Fruit fly (Drosophila melanogaster) whole organism, embryonic: ENCODE measurements around the gene CG31677.

Experiments
- Abd-B ChIP-seq: fragments of 200-800 bp; sonication (Bioruptor generic); optimal IDR thresholded peaks from 2 replicates; lab custom pipeline; 2018; ENCODE audit warnings: missing biosample characterization, mild to moderate bottlenecking, missing genetic modification characterization, moderate library complexity
- Bgb ChIP-seq: fragments of 200-800 bp; sonication (Bioruptor generic); IDR thresholded peaks from 2 replicates; pipeline ENCODE4 v1.3.6; 2022; ENCODE audit warnings: missing biosample characterization, missing genetic modification characterization; ENCODE audit not compliant: partially characterized antibody
- CG10321 ChIP-seq: fragments of 200-800 bp; sonication (Bioruptor generic); IDR thresholded peaks from 2 replicates; pipeline ENCODE4 v1.3.6; 2022; ENCODE audit warnings: missing biosample characterization, missing genetic modification characterization
- CG11504 ChIP-seq: fragments of 200-800 bp; sonication (Bioruptor generic); optimal IDR thresholded peaks from 3 replicates; lab custom pipeline; 2019; ENCODE audit warnings: missing biosample characterization, mild to moderate bottlenecking, missing genetic modification characterization, moderate library complexity
- CG12071 ChIP-seq: fragments of 200-800 bp; sonication (Bioruptor generic); optimal IDR thresholded peaks from 3 replicates; lab custom pipeline; 2018; ENCODE audit warnings: missing biosample characterization, mild to moderate bottlenecking, missing genetic modification characterization
- CG12769 ChIP-seq: fragments of 200-800 bp; sonication (Bioruptor generic); optimal IDR thresholded peaks from 2 replicates; lab custom pipeline; 2019; ENCODE audit warnings: missing biosample characterization, mild to moderate bottlenecking, missing genetic modification characterization, moderate library complexity
- CG13424 ChIP-seq: fragments of 200-800 bp; sonication (Bioruptor generic); optimal IDR thresholded peaks from 2 replicates; lab custom pipeline; 2019; ENCODE audit warnings: missing biosample characterization, mild to moderate bottlenecking, missing genetic modification characterization, moderate library complexity
- CG15696 ChIP-seq: fragments of 200-800 bp; sonication (Bioruptor generic); optimal IDR thresholded peaks from 2 replicates; lab custom pipeline; 2019; ENCODE audit warnings: missing biosample characterization, mild to moderate bottlenecking, missing genetic modification characterization, moderate library complexity
- CG17361 ChIP-seq: fragments of 200-800 bp; sonication (Bioruptor generic); IDR thresholded peaks from 3 replicates; pipeline ENCODE4 v1.3.6; 2022; ENCODE audit warnings: missing biosample characterization, missing genetic modification characterization
- CG18764 ChIP-seq: fragments of 200-800 bp; sonication (Bioruptor generic); optimal IDR thresholded peaks from 3 replicates; lab custom pipeline; 2016; ENCODE audit warnings: missing biosample characterization, missing genetic modification characterization
- CG2129 ChIP-seq: fragments of 200-800 bp; sonication (Bioruptor generic); IDR thresholded peaks from 2 replicates; pipeline ENCODE4 v1.3.6; 2022; ENCODE audit warnings: missing biosample characterization, missing genetic modification characterization; ENCODE audit not compliant: partially characterized antibody
- CG31365 ChIP-seq: fragments of 200-800 bp; sonication (Bioruptor generic); optimal IDR thresholded peaks from 2 replicates; lab custom pipeline; 2018; ENCODE audit warnings: missing biosample characterization, mild to moderate bottlenecking, missing genetic modification characterization
- CG31388 ChIP-seq: fragments of 200-800 bp; sonication (Bioruptor generic); optimal IDR thresholded peaks from 2 replicates; lab custom pipeline; 2016; ENCODE audit warnings: missing biosample characterization, missing genetic modification characterization
- CG32767 ChIP-seq: fragments of 200-800 bp; sonication (Bioruptor generic); IDR thresholded peaks from 2 replicates; pipeline ENCODE4 v1.3.6; 2022; ENCODE audit warnings: missing biosample characterization, missing genetic modification characterization
- CG3847 ChIP-seq: fragments of 200-800 bp; sonication (Bioruptor generic); IDR thresholded peaks from 2 replicates; pipeline ENCODE4 v1.3.6; 2022; ENCODE audit warnings: missing biosample characterization, missing genetic modification characterization
- CG3995 ChIP-seq: fragments of 200-800 bp; sonication (Bioruptor generic); optimal IDR thresholded peaks from 3 replicates; lab custom pipeline; 2016; ENCODE audit warnings: missing biosample characterization, missing genetic modification characterization
- CG42726 ChIP-seq: fragments of 200-800 bp; sonication (Bioruptor generic); IDR thresholded peaks from 2 replicates; pipeline ENCODE4 v1.3.6; 2022; ENCODE audit warnings: missing biosample characterization, missing genetic modification characterization; ENCODE audit not compliant: partially characterized antibody
- CG43689 ChIP-seq: fragments of 200-800 bp; sonication (Bioruptor generic); IDR thresholded peaks from 2 replicates; pipeline ENCODE4 v1.3.6; 2022; ENCODE audit warnings: missing biosample characterization, missing genetic modification characterization
- CG7271 ChIP-seq: fragments of 200-800 bp; sonication (Bioruptor generic); optimal IDR thresholded peaks from 2 replicates; lab custom pipeline; 2018; ENCODE audit warnings: missing biosample characterization, mild to moderate bottlenecking, missing genetic modification characterization, moderate library complexity
- CG7357 ChIP-seq: fragments of 200-800 bp; sonication (Bioruptor generic); IDR thresholded peaks from 3 replicates; pipeline ENCODE4 v1.3.6; 2022; ENCODE audit warnings: missing biosample characterization, missing genetic modification characterization
- CG7987 ChIP-seq: fragments of 200-800 bp; sonication (Bioruptor generic); optimal IDR thresholded peaks from 2 replicates; lab custom pipeline; 2018; ENCODE audit warnings: missing biosample characterization, mild to moderate bottlenecking, missing genetic modification characterization, moderate library complexity
- CG8281 ChIP-seq: fragments of 200-800 bp; sonication (Bioruptor generic); optimal IDR thresholded peaks from 2 replicates; lab custom pipeline; 2018; ENCODE audit warnings: missing biosample characterization, mild to moderate bottlenecking, missing genetic modification characterization, moderate library complexity
- CG9727 ChIP-seq: fragments of 200-800 bp; sonication (Bioruptor generic); optimal IDR thresholded peaks from 3 replicates; lab custom pipeline; 2017; ENCODE audit warnings: missing biosample characterization, mild to moderate bottlenecking, missing genetic modification characterization
- Dp ChIP-seq: fragments of 200-800 bp; sonication (Bioruptor generic); optimal IDR thresholded peaks from 2 replicates; lab custom pipeline; 2018; ENCODE audit warnings: missing biosample characterization, mild to moderate bottlenecking, missing genetic modification characterization, moderate library complexity
- E2f2 ChIP-seq: fragments of 200-800 bp; sonication (Bioruptor generic); IDR thresholded peaks from 2 replicates; pipeline ENCODE4 v1.3.6; 2022; ENCODE audit warnings: missing biosample characterization, missing genetic modification characterization
- HLH4C ChIP-seq: fragments of 200-800 bp; sonication (Bioruptor generic); IDR thresholded peaks from 3 replicates; pipeline ENCODE4 v1.3.6; 2022; ENCODE audit warnings: missing biosample characterization, missing genetic modification characterization; ENCODE audit not compliant: partially characterized antibody
- Hmx ChIP-seq: fragments of 200-800 bp; sonication (Bioruptor generic); optimal IDR thresholded peaks from 2 replicates; lab custom pipeline; 2016; ENCODE audit warnings: missing biosample characterization, missing genetic modification characterization
- Lhr ChIP-seq: fragments of 200-800 bp; sonication (Bioruptor generic); optimal IDR thresholded peaks from 3 replicates; lab custom pipeline; 2017; ENCODE audit warnings: mild to moderate bottlenecking, missing biosample characterization, missing genetic modification reagents, missing genetic modification characterization
- Taf1 ChIP-seq: fragments of 200-800 bp; sonication (Bioruptor generic); IDR thresholded peaks from 2 replicates; pipeline ENCODE4 v1.3.6; 2022; ENCODE audit warnings: missing biosample characterization, missing genetic modification characterization
- bbx ChIP-seq: fragments of 200-800 bp; sonication (Bioruptor generic); IDR thresholded peaks from 2 replicates; pipeline ENCODE4 v1.3.6; 2022; ENCODE audit warnings: missing biosample characterization, missing genetic modification characterization; ENCODE audit not compliant: partially characterized antibody
- bsh ChIP-seq, 2 experiments: fragments of 200-800 bp; sonication (Bioruptor generic); optimal IDR thresholded peaks; 2 replicates each; lab custom pipeline; 2017 to 2018; ENCODE audit warnings: mild to moderate bottlenecking in 2 of 2, missing biosample characterization in 2 of 2, missing genetic modification characterization in 2 of 2, moderate library complexity in 1 of 2
- chm ChIP-seq: fragments of 200-800 bp; sonication (Bioruptor generic); IDR thresholded peaks from 2 replicates; pipeline ENCODE4 v1.3.6; 2022; ENCODE audit warnings: missing biosample characterization, missing genetic modification characterization
- chn ChIP-seq: fragments of 200-800 bp; sonication (Bioruptor generic); optimal IDR thresholded peaks from 2 replicates; lab custom pipeline; 2016; ENCODE audit warnings: missing biosample characterization, missing genetic modification characterization
- crol ChIP-seq: fragments of 200-800 bp; sonication (Bioruptor generic); IDR thresholded peaks from 2 replicates; pipeline ENCODE4 v1.3.6; 2022; ENCODE audit warnings: missing biosample characterization, missing genetic modification characterization
- eve ChIP-seq, 2 experiments: fragments of >200 bp; optimal IDR thresholded peaks; 2 replicates each; lab custom pipeline; 2017; ENCODE audit warnings: missing biosample characterization in 2 of 2, missing genetic modification characterization in 2 of 2
- fd102C ChIP-seq: fragments of 200-800 bp; sonication (Bioruptor generic); optimal IDR thresholded peaks from 2 replicates; lab custom pipeline; 2018; ENCODE audit warnings: missing biosample characterization, mild to moderate bottlenecking, missing genetic modification characterization, moderate library complexity
- fru ChIP-seq: fragments of >200 bp; optimal IDR thresholded peaks from 2 replicates; lab custom pipeline; 2017
- gcm2 ChIP-seq: fragments of 200-800 bp; sonication (Bioruptor generic); optimal IDR thresholded peaks from 2 replicates; lab custom pipeline; 2016; ENCODE audit warnings: missing biosample characterization, missing genetic modification characterization
- nom ChIP-seq: fragments of 200-800 bp; sonication (Bioruptor generic); optimal IDR thresholded peaks from 2 replicates; lab custom pipeline; 2017; ENCODE audit warnings: missing biosample characterization, missing genetic modification characterization, mild to moderate bottlenecking, moderate library complexity, missing genetic modification reagents
- phol ChIP-seq: fragments of 200-800 bp; sonication (Bioruptor generic); optimal IDR thresholded peaks from 3 replicates; lab custom pipeline; 2018; ENCODE audit warnings: missing biosample characterization, mild to moderate bottlenecking, missing genetic modification characterization, moderate library complexity
- psq ChIP-seq: fragments of 200-800 bp; sonication (Bioruptor generic); optimal IDR thresholded peaks from 2 replicates; lab custom pipeline; 2017; ENCODE audit warnings: missing biosample characterization, missing genetic modification characterization
- row ChIP-seq: fragments of 200-800 bp; sonication (Bioruptor generic); IDR thresholded peaks from 3 replicates; pipeline ENCODE4 v1.3.6; 2022; ENCODE audit warnings: missing biosample characterization, missing genetic modification characterization
- sc ChIP-seq, 3 experiments: fragments of >200 bp in 2 of 3; fragments of 200-800 bp in 1 of 3; sonication (Bioruptor generic) in 1 of 3; optimal IDR thresholded peaks; 2 replicates in 2 of 3; 3 replicates in 1 of 3; lab custom pipeline; 2017; ENCODE audit warnings: mild to moderate bottlenecking in 1 of 3, missing biosample characterization in 1 of 3, missing genetic modification characterization in 1 of 3, missing genetic modification reagents in 1 of 3
- sr ChIP-seq: fragments of 200-800 bp; sonication (Bioruptor generic); IDR thresholded peaks from 3 replicates; pipeline ENCODE4 v1.3.6; 2022; ENCODE audit warnings: missing biosample characterization, missing genetic modification characterization
- stc ChIP-seq: fragments of 200-800 bp; sonication (Bioruptor generic); IDR thresholded peaks from 2 replicates; pipeline ENCODE4 v1.3.6; 2022; ENCODE audit warnings: missing biosample characterization, missing genetic modification characterization
- stwl ChIP-seq: fragments of 200-800 bp; sonication (Bioruptor generic); optimal IDR thresholded peaks from 3 replicates; lab custom pipeline; 2018; ENCODE audit warnings: missing biosample characterization, mild to moderate bottlenecking, missing genetic modification characterization, moderate library complexity
- tin ChIP-seq: fragments of 200-800 bp; sonication (Bioruptor generic); optimal IDR thresholded peaks from 3 replicates; lab custom pipeline; 2016; ENCODE audit warnings: missing biosample characterization, missing genetic modification characterization
- usp ChIP-seq: fragments of >200 bp; optimal IDR thresholded peaks from 2 replicates; lab custom pipeline; 2017; ENCODE audit warnings: missing biosample characterization, missing genetic modification characterization
- vvl ChIP-seq: fragments of 200-800 bp; sonication (Bioruptor generic); IDR thresholded peaks from 2 replicates; pipeline ENCODE4 v1.3.6; 2022; ENCODE audit warnings: missing biosample characterization, missing genetic modification characterization
- yki ChIP-seq: fragments of >200 bp; optimal IDR thresholded peaks from 3 replicates; lab custom pipeline; 2018
- zfh1 ChIP-seq: fragments of 200-800 bp; sonication (Bioruptor generic); IDR thresholded peaks from 3 replicates; pipeline ENCODE4 v1.3.6; 2022; ENCODE audit warnings: missing biosample characterization, missing genetic modification characterization

CG31677 gene

DNA sequence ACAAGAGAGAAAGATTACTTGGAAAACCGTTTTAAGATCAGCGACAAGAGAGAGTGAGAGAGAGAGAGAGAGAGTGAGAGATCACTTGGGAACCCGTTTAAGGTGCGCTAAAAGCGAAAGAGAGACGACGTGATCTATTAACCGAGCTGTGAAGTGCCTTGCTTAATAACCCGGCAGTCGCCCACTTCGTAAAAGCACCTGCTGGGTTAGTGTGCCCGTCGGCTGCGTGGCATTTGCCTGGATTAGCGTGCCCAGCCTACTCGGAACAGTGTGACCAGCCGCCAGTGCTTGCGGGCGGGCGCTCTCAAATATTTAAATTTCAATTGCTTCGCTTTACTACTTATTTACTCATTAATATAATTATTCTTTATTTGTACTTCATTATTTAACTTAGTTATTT lies 34.4 kb upstream of the CG31677 start (continued):
- TF ChIP-seq CG13424 (tag; lab: Kevin White, UChicago) (no peak), Abd-B (GFP tag; lab: Kevin White, UChicago) (peak; percentile 54), CG15696 (tag; lab: Kevin White, UChicago) (no peak), CG11504 (tag; lab: Kevin White, UChicago) (peak; percentile 35), CG10321 (GFP tag; lab: Robert Waterston, UW) (peak; percentile 61), Taf1 (no peak), CG32767 (GFP tag; lab: Robert Waterston, UW) (no peak), nom (GFP tag; lab: Kevin White, UChicago) (no peak), yki (lab: Kevin White, UChicago) (peak; percentile 53), CG7357 (GFP tag; lab: Robert Waterston, UW) (no peak), sr (peak; percentile 91), CG7987 (GFP tag; lab: Kevin White, UChicago) (no peak), row (GFP tag; lab: Robert Waterston, UW) (0 out of 3 replicates have a peak, but pooled peaks have one; percentile 41), CG12769 (tag; lab: Kevin White, UChicago) (peak; percentile 67), E2f2 (GFP tag; lab: Robert Waterston, UW) (peak; percentile 99), tin (no peak), CG9727 (GFP tag; lab: Kevin White, UChicago) (peak; percentile 20), sc (optimal IDR thresholded peaks at IDR 0.05; lab: Kevin White, UChicago) (no peak), sc (GFP tag; optimal IDR thresholded peaks at IDR 0.05; lab: Kevin White, UChicago) (peak; percentile 25), CG17361 (GFP tag; lab: Robert Waterston, UW) (peak; percentile 38; the same call in 1 of the 3 replicates), CG2129 (GFP tag; lab: Robert Waterston, UW) (no peak), stwl (tag; lab: Kevin White, UChicago) (peak; percentile 95), psq (GFP tag; lab: Kevin White, UChicago) (no peak), usp (GFP tag; lab: Kevin White, UChicago) (no peak), gcm2 (GFP tag; lab: Kevin White, UChicago) (no peak), fd102C (no peak), Dp (GFP tag; lab: Kevin White, UChicago) (peak; percentile 96), Hmx (GFP tag; lab: Kevin White, UChicago) (no peak), CG42726 (GFP tag; lab: Robert Waterston, UW) (0 out of 2 replicates have a peak, but pooled peaks have one; percentile 36), chn (GFP tag; lab: Kevin White, UChicago) (peak; percentile 31), HLH4C (GFP tag; lab: Robert Waterston, UW) (no peak), CG31388 (GFP tag; lab: Kevin White, UChicago) (no peak), stc (0 out of 2 replicates have a peak, but pooled peaks have one; percentile 33), bbx (GFP tag; lab: Robert Waterston, UW) (peak; percentile 49), Lhr (peak; percentile 98), vvl (GFP tag; lab: Robert Waterston, UW) (peak; percentile 49), chm (GFP tag; lab: Robert Waterston, UW) (no peak), CG3995 (GFP tag; lab: Kevin White, UChicago) (peak; percentile 65), CG31365 (no peak), CG12071 (GFP tag; lab: Kevin White, UChicago) (no peak), CG7271 (tag; lab: Kevin White, UChicago) (no peak), fru (lab: Kevin White, UChicago) (no peak), CG43689 (GFP tag; lab: Robert Waterston, UW) (no peak), CG8281 (tag; lab: Kevin White, UChicago) (no peak), CG3847 (GFP tag; lab: Robert Waterston, UW) (peak; percentile 72), zfh1 (GFP tag; lab: Robert Waterston, UW) (no peak), bsh (GFP tag; optimal IDR thresholded peaks at IDR 0.05; lab: Kevin White, UChicago) (no peak), CG18764 (GFP tag; lab: Kevin White, UChicago) (no peak), eve (GFP tag; optimal IDR thresholded peaks at IDR 0.05; lab: Kevin White, UChicago) (no peak), phol (tag; lab: Kevin White, UChicago) (peak; percentile 20), Bgb (GFP tag; lab: Robert Waterston, UW) (peak; percentile 65), crol (GFP tag; lab: Robert Waterston, UW) (no peak)
